Worm (Caenorhabditis elegans) whole organism, L1 larva: ENCODE data around the gene ceeh-1.

Source experiments
- lin-13 ChIP-seq: fragments of 150-350 bp; optimal IDR thresholded peaks from 2 replicates; lab custom pipeline; 2014; ENCODE audit warnings: missing biosample characterization, missing genetic modification reagents, missing genetic modification characterization
- unc-86 ChIP-seq: sonication (generic microtip); optimal IDR thresholded peaks from 2 replicates; lab custom pipeline; 2016; ENCODE audit warnings: missing genetic modification characterization, missing compliant biosample characterization

DNA sequence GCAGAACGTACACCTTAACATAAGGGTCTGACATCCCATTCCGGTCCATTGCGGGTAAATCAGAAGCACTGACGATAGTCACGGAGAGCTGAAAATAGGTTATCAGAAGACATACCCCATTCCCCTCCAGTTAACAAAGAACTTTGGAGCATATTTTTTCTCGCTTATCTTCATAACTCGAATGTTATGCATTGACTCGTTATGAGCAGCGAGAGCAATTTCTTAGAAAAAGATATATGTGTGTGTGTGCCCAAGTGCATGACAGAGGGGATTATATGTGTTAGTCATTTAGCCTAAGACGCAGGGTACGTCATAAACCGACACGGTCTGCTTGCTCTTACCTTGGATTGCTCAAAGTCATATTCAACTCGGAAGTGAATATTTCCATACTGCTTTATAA is 42.5 kb downstream of the ceeh-1 start:
- no peak for TF ChIP-seq unc-86 (tag; lab: Kevin White, UChicago)
- TF ChIP-seq lin-13 (GFP tag; lab: Kevin White, UChicago) = no peak
